Worm (Caenorhabditis elegans) whole organism, L3 larva: ENCODE results near the gene his-4.

Experiments used
- R02D3.7 ChIP-seq: fragments of 150-350 bp; optimal IDR thresholded peaks from 2 replicates; lab custom pipeline; 2014; ENCODE audit warnings: missing biosample characterization, missing genetic modification characterization
- ZK546.5 ChIP-seq: sonication (generic microtip); optimal IDR thresholded peaks from 2 replicates; lab custom pipeline; 2017; ENCODE audit warnings: missing biosample characterization, missing genetic modification characterization
- aly-2 ChIP-seq: fragments of 150-350 bp; optimal IDR thresholded peaks from 2 replicates; lab custom pipeline; 2014; ENCODE audit warnings: missing biosample characterization, missing genetic modification characterization
- ama-1 ChIP-seq: fragments of 150-350 bp; optimal IDR thresholded peaks from 2 replicates; lab custom pipeline; 2018
- ceh-16 ChIP-seq: sonication (generic microtip); optimal IDR thresholded peaks from 2 replicates; lab custom pipeline; 2017; ENCODE audit warnings: missing biosample characterization, missing genetic modification characterization
- ceh-82 ChIP-seq: fragments of 150-350 bp; optimal IDR thresholded peaks from 2 replicates; lab custom pipeline; 2014; ENCODE audit warnings: missing biosample characterization, missing genetic modification characterization
- ceh-9 ChIP-seq: sonication (generic microtip); optimal IDR thresholded peaks from 2 replicates; lab custom pipeline; 2018; ENCODE audit warnings: missing biosample characterization, missing genetic modification characterization
- daf-12 ChIP-seq: fragments of 150-350 bp; optimal IDR thresholded peaks from 2 replicates; lab custom pipeline; 2014; ENCODE audit warnings: missing biosample characterization, missing genetic modification reagents, missing genetic modification characterization
- egl-5 ChIP-seq: fragments of 150-350 bp; optimal IDR thresholded peaks from 2 replicates; lab custom pipeline; 2017; ENCODE audit warnings: missing biosample characterization, missing genetic modification reagents, missing genetic modification characterization, inconsistent platforms
- elt-1 ChIP-seq: fragments of 150-350 bp; optimal IDR thresholded peaks from 2 replicates; lab custom pipeline; 2014; ENCODE audit warnings: missing biosample characterization, missing genetic modification characterization
- elt-2 ChIP-seq: sonication (generic microtip); optimal IDR thresholded peaks from 2 replicates; lab custom pipeline; 2016; ENCODE audit warnings: missing genetic modification reagents, mild to moderate bottlenecking, missing genetic modification characterization, missing compliant biosample characterization
- elt-3 ChIP-seq, 3 experiments: fragments of 150-350 bp in 1 of 3; sonication (generic microtip) in 2 of 3; optimal IDR thresholded peaks; 2 replicates in 2 of 3; 4 replicates in 1 of 3; lab custom pipeline; 2014 to 2017; ENCODE audit warnings: missing biosample characterization in 3 of 3, missing genetic modification characterization in 3 of 3
- eor-1 ChIP-seq, 2 experiments: fragments of 150-350 bp; optimal IDR thresholded peaks; 2 replicates each; lab custom pipeline; 2014 to 2018; ENCODE audit warnings: missing biosample characterization in 2 of 2, missing genetic modification characterization in 2 of 2
- fkh-10 ChIP-seq: sonication (generic microtip); optimal IDR thresholded peaks from 2 replicates; lab custom pipeline; 2017; ENCODE audit warnings: missing biosample characterization, missing genetic modification reagents, missing genetic modification characterization
- fkh-2 ChIP-seq: fragments of 150-350 bp; optimal IDR thresholded peaks from 2 replicates; lab custom pipeline; 2014; ENCODE audit warnings: missing biosample characterization, missing genetic modification reagents, missing genetic modification characterization
- hmg-11 ChIP-seq: sonication (generic microtip); optimal IDR thresholded peaks from 2 replicates; lab custom pipeline; 2016; ENCODE audit warnings: missing genetic modification characterization, missing compliant biosample characterization
- jun-1 ChIP-seq: fragments of 150-350 bp; optimal IDR thresholded peaks from 2 replicates; lab custom pipeline; 2014; ENCODE audit warnings: missing biosample characterization, missing genetic modification reagents, missing genetic modification characterization
- mdl-1 ChIP-seq: fragments of 150-350 bp; optimal IDR thresholded peaks from 2 replicates; lab custom pipeline; 2014; ENCODE audit warnings: missing biosample characterization, missing genetic modification characterization
- nfya-1 ChIP-seq: sonication (generic microtip); optimal IDR thresholded peaks from 2 replicates; lab custom pipeline; 2017; ENCODE audit warnings: missing genetic modification characterization, mild to moderate bottlenecking, missing compliant biosample characterization, antibody characterized with exemption, moderate library complexity; ENCODE audit not compliant: insufficient read depth
- nhr-23 ChIP-seq: fragments of 150-350 bp; optimal IDR thresholded peaks from 2 replicates; lab custom pipeline; 2014; ENCODE audit warnings: missing biosample characterization, missing genetic modification reagents, missing genetic modification characterization
- nhr-237 ChIP-seq: fragments of 150-350 bp; optimal IDR thresholded peaks from 2 replicates; lab custom pipeline; 2014; ENCODE audit warnings: missing biosample characterization, missing genetic modification characterization
- nhr-25 ChIP-seq: sonication (generic microtip); optimal IDR thresholded peaks from 2 replicates; lab custom pipeline; 2017; ENCODE audit warnings: missing biosample characterization, missing genetic modification characterization
- nhr-43 ChIP-seq: sonication (generic microtip); optimal IDR thresholded peaks from 2 replicates; lab custom pipeline; 2016; ENCODE audit warnings: mild to moderate bottlenecking, missing genetic modification characterization, missing compliant biosample characterization; ENCODE audit not compliant: poor library complexity, severe bottlenecking
- nhr-67 ChIP-seq: fragments of 150-350 bp; optimal IDR thresholded peaks from 2 replicates; lab custom pipeline; 2014; ENCODE audit warnings: missing biosample characterization, missing genetic modification characterization
- nhr-77 ChIP-seq: fragments of 150-350 bp; optimal IDR thresholded peaks from 2 replicates; lab custom pipeline; 2014; ENCODE audit warnings: missing biosample characterization, missing genetic modification characterization
- pha-4 ChIP-seq: fragments of 150-350 bp; optimal IDR thresholded peaks from 2 replicates; lab custom pipeline; 2014; ENCODE audit warnings: missing biosample characterization, missing genetic modification reagents, missing genetic modification characterization
- pqm-1 ChIP-seq: fragments of 150-350 bp; optimal IDR thresholded peaks from 2 replicates; lab custom pipeline; 2017; ENCODE audit warnings: missing biosample characterization, missing genetic modification characterization, inconsistent platforms
- snpc-4 ChIP-seq: fragments of 150-350 bp; optimal IDR thresholded peaks from 2 replicates; lab custom pipeline; 2014; ENCODE audit warnings: missing biosample characterization, missing genetic modification characterization
- tbx-2 ChIP-seq: sonication (generic microtip); optimal IDR thresholded peaks from 2 replicates; lab custom pipeline; 2016; ENCODE audit warnings: mild to moderate bottlenecking, missing genetic modification characterization, missing compliant biosample characterization
- unc-39 ChIP-seq: sonication (generic microtip); optimal IDR thresholded peaks from 4 replicates; lab custom pipeline; 2017; ENCODE audit warnings: missing biosample characterization, missing genetic modification characterization
- unc-62 ChIP-seq: fragments of 150-350 bp; sonication (generic microtip); optimal IDR thresholded peaks from 4 replicates; lab custom pipeline; 2014; ENCODE audit warnings: missing biosample characterization, missing genetic modification reagents, missing genetic modification characterization
- zag-1 ChIP-seq: fragments of 150-350 bp; optimal IDR thresholded peaks from 2 replicates; lab custom pipeline; 2014; ENCODE audit warnings: missing biosample characterization, missing genetic modification characterization
- ztf-11 ChIP-seq: fragments of 150-350 bp; optimal IDR thresholded peaks from 2 replicates; lab custom pipeline; 2014; ENCODE audit warnings: missing biosample characterization, missing genetic modification characterization
- ztf-4 ChIP-seq: fragments of 150-350 bp; optimal IDR thresholded peaks from 2 replicates; lab custom pipeline; 2014; ENCODE audit warnings: missing biosample characterization, missing genetic modification characterization

The his-4 gene

ce11 chrV:16047052-16047451 is 6.7 kb upstream of the his-4 start:
- TF ChIP-seq nhr-67 (no peak), elt-2 (tag; lab: Kevin White, UChicago) (no peak), nfya-1 (tag; lab: Kevin White, UChicago) (no peak), ceh-82 (tag; lab: Kevin White, UChicago) (no peak), ceh-9 (no peak), unc-62 (GFP tag; lab: Kevin White, UChicago) (no peak), unc-39 (tag; lab: Kevin White, UChicago) (no peak), ceh-16 (tag; lab: Kevin White, UChicago) (no peak), fkh-10 (GFP tag; lab: Kevin White, UChicago) (no peak), ztf-11 (no peak)

ce11 chrV:16046573-16046972 is 6.3 kb upstream of the his-4 start, which contains the start of gene ZK285.2:
ZK285.2 (plus strand) TSS chrV:16046873.
- TF ChIP-seq fkh-2 (no peak), snpc-4 (tag; lab: Kevin White, UChicago) (no peak), fkh-10 (GFP tag; lab: Kevin White, UChicago) (no peak), ceh-82 (tag; lab: Kevin White, UChicago) (no peak), aly-2 (tag; lab: Kevin White, UChicago) (no peak), daf-12 (tag; lab: Kevin White, UChicago) (no peak), R02D3.7 (no peak)

ce11 chrV:16045837-16046236 is 5.5 kb upstream of the his-4 start, which contains the start of gene T10C6.15:
T10C6.15 (minus strand) TSS chrV:16045940.
- no peak for TF ChIP-seq ceh-9
- peak; percentile 57 for TF ChIP-seq nhr-43 (tag; lab: Kevin White, UChicago)
- no peak for TF ChIP-seq tbx-2 (tag; lab: Kevin White, UChicago)
- TF ChIP-seq jun-1 (tag; lab: Kevin White, UChicago) = peak; percentile 82
- TF ChIP-seq pha-4 = peak; percentile 90
- TF ChIP-seq elt-2 (tag; lab: Kevin White, UChicago) = peak; percentile 99
- TF ChIP-seq pqm-1 (tag; lab: Kevin White, UChicago) = peak; percentile 92

- TF ChIP-seq ceh-82 (tag; lab: Kevin White, UChicago) (no peak), elt-2 (tag; lab: Kevin White, UChicago) (peak; percentile 81), ceh-16 (tag; lab: Kevin White, UChicago) (no peak), pha-4 (peak; percentile 28), ztf-11 (no peak), hmg-11 (tag; lab: Kevin White, UChicago) (no peak), pqm-1 (tag; lab: Kevin White, UChicago) (peak; percentile 53), nhr-67 (no peak), nhr-77 (tag; lab: Kevin White, UChicago) (no peak), mdl-1 (tag; lab: Kevin White, UChicago) (no peak)
These were observed 3.4 kb upstream of the his-4 start for ce11 chrV:16043686-16044085.

DNA sequence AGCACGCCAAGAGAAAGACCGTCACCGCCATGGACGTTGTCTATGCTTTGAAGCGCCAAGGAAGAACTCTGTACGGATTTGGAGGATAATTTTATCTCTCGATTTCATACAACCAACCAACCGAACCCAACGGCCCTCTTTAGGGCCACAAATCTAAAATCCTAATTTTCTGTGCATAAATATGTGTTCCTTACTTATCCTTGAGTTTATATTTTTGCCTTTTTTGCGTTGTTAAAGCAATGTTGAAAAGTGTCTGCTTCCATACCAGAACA is 2.4 kb upstream of the his-4 start:
- TF ChIP-seq zag-1 (no peak), eor-1 (tag; optimal IDR thresholded peaks at IDR 0.05; lab: Kevin White, UChicago) (no peak), jun-1 (tag; lab: Kevin White, UChicago) (no peak), unc-62 (GFP tag; lab: Kevin White, UChicago) (no peak), nhr-23 (no peak), ztf-4 (no peak), nhr-25 (no peak), ZK546.5 (tag; lab: Kevin White, UChicago) (no peak)

- TF ChIP-seq nhr-25 = peak; percentile 34
- TF ChIP-seq, all 47 proteins: peak for 1; not testable (repeated sequence) for 46
These were observed 1.8 kb upstream of the his-4 start, which contains the start of the genes his-2 and his-1 for ce11 chrV:16041925-16042742. his-2 (minus strand) TSS chrV:16042283. his-1 (plus strand) TSS chrV:16042520.

ce11 chrV:16041412-16041811 is 1.1 kb upstream of the his-4 start:
- TF ChIP-seq elt-3 (tag; optimal IDR thresholded peaks at IDR 0.05; lab: Kevin White, UChicago) (no peak), daf-12 (tag; lab: Kevin White, UChicago) (no peak), mdl-1 (tag; lab: Kevin White, UChicago) (no peak), ceh-9 (no peak), elt-1 (no peak), ztf-4 (no peak), fkh-10 (GFP tag; lab: Kevin White, UChicago) (no peak), ZK546.5 (tag; lab: Kevin White, UChicago) (no peak), egl-5 (no peak), ama-1 (lab: Kevin White, UChicago) (no peak), snpc-4 (tag; lab: Kevin White, UChicago) (no peak), nhr-237 (tag; lab: Kevin White, UChicago) (no peak), pqm-1 (tag; lab: Kevin White, UChicago) (no peak), ceh-82 (tag; lab: Kevin White, UChicago) (no peak)
